Worm (Caenorhabditis elegans) whole organism, L2 larva: ENCODE data around the gene T07A9.14.

Source experiments
- blmp-1 ChIP-seq: sonication (generic microtip); optimal IDR thresholded peaks from 2 replicates; lab custom pipeline; 2017; ENCODE audit warnings: missing genetic modification characterization, mild to moderate bottlenecking, missing compliant biosample characterization, antibody characterized with exemption, moderate library complexity; ENCODE audit not compliant: insufficient read depth
- crh-2 ChIP-seq: sonication (generic microtip); optimal IDR thresholded peaks from 2 replicates; lab custom pipeline; 2017; ENCODE audit warnings: missing biosample characterization, missing genetic modification characterization

- TF ChIP-seq blmp-1 (no peak), crh-2 (tag; lab: Kevin White, UChicago) (no peak)
These were observed 49.3 kb upstream of the T07A9.14 start, which contains the start of gene pxmp-4 for ce11 chrIV:337128-337646.
